Fruit fly (Drosophila melanogaster): ENCODE results near the gene CG12003.

CG12003 gene

DNA sequence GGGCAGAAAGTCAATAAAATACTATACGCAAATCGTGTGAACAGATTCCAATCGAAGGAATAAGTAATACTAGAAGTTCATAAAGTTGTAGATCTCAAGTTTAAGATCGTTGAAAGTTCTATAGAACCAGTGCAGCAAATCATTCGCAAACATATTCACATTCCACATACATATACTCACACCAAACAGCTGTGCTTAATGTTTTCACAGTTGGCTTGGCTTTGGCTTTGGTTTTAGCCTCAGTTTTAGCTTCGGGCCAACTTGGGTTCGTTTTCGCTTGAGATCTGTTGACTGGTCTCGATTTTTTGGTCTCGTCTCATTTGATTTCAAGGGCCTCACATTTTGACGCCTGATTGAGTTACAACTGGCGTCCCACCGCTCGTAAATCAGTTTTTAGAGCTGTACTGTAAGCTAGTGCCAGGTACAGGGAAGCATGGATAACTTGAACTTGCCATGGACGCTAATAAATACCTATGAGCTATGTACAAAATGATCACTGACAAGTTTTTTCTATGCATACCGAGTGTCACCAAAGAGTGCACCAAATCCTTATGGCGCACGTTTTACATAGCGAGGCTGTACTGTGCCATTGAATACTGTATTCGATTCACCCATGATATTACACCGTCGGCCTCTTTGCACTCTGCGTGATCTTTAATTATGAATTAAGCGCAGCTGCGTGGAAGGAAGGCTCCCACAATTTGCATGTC lies 22.1 kb downstream of the CG12003 start (continued):
- TF ChIP-seq CG2875 (GFP tag; optimal IDR thresholded peaks at IDR 0.05) (peak; percentile 22), Hmr (GFP tag; optimal IDR thresholded peaks at IDR 0.05) (peak; percentile 73), Sin3A (optimal IDR thresholded peaks at IDR 0.05) (no peak), pros (GFP tag; optimal IDR thresholded peaks at IDR 0.05) (no peak), Chrac-16 (GFP tag; optimal IDR thresholded peaks at IDR 0.05) (peak; percentile 73), CG7556 (GFP tag; optimal IDR thresholded peaks at IDR 0.05) (peak; percentile 61), CG10565 (GFP tag; optimal IDR thresholded peaks at IDR 0.05) (peak; percentile 17), nau (GFP tag; optimal IDR thresholded peaks at IDR 0.05) (peak; percentile 58), gcm2 (GFP tag; optimal IDR thresholded peaks at IDR 0.05) (peak; percentile 41), Sry-β (GFP tag; optimal IDR thresholded peaks at IDR 0.05) (no peak), CG3847 (GFP tag; IDR thresholded peaks at IDR 0.05) (peak; percentile 89), Oaz (GFP tag; IDR thresholded peaks at IDR 0.05) (peak; percentile 78), gfzf (GFP tag; optimal IDR thresholded peaks at IDR 0.05) (no peak), sr (GFP tag; IDR thresholded peaks at IDR 0.05) (peak; percentile 56; the same call in 2 of the 3 replicates), Drgx (GFP tag; IDR thresholded peaks at IDR 0.05) (peak; percentile 82), Gsc (GFP tag; IDR thresholded peaks at IDR 0.05) (peak; percentile 73), Hey (tag; optimal IDR thresholded peaks at IDR 0.05) (peak; percentile 18), cad (GFP tag; optimal IDR thresholded peaks at IDR 0.05) (no peak), nerfin-1 (tag; optimal IDR thresholded peaks at IDR 0.05) (peak; percentile 58), CG1792 (GFP tag; optimal IDR thresholded peaks at IDR 0.05) (peak; percentile 88), Med (GFP tag) (peak; percentile 99), CG13287 (GFP tag; IDR thresholded peaks at IDR 0.05; ENCODE audit: partially characterized antibody) (no peak), bowl (GFP tag; IDR thresholded peaks at IDR 0.05) (peak; percentile 79), kni (GFP tag; optimal IDR thresholded peaks at IDR 0.05) (no peak), Neu2 (GFP tag; optimal IDR thresholded peaks at IDR 0.05; ENCODE audit: borderline replicate concordance) (no peak), Elba2 (GFP tag; optimal IDR thresholded peaks at IDR 0.05) (no peak), CG18599 (GFP tag; optimal IDR thresholded peaks at IDR 0.05) (peak; percentile 84), br (optimal IDR thresholded peaks at IDR 0.05) (no peak), CG6175 (GFP tag; IDR thresholded peaks at IDR 0.05) (0 out of 3 replicates have a peak, but pooled peaks have one; percentile 49), gro (GFP tag; optimal IDR thresholded peaks at IDR 0.05) (peak; percentile 91), pb (GFP tag; optimal IDR thresholded peaks at IDR 0.05) (peak; percentile 75), Lhr (GFP tag; optimal IDR thresholded peaks at IDR 0.05) (no peak), CG13624 (GFP tag; optimal IDR thresholded peaks at IDR 0.05) (peak; percentile 87), Fer2 (tag; optimal IDR thresholded peaks at IDR 0.05) (peak; percentile 61), sens-2 (GFP tag; IDR thresholded peaks at IDR 0.05) (peak; percentile 50; the same call in 1 of the 2 replicates), CG9817 (tag; optimal IDR thresholded peaks at IDR 0.05) (peak; percentile 90), CG2202 (tag; optimal IDR thresholded peaks at IDR 0.05) (no peak), Doc3 (GFP tag; IDR thresholded peaks at IDR 0.05; ENCODE audit: partially characterized antibody) (0 out of 3 replicates have a peak, but pooled peaks have one; percentile 26), CG6765 (GFP tag; optimal IDR thresholded peaks at IDR 0.05) (peak; percentile 76), crol (GFP tag; IDR thresholded peaks at IDR 0.05) (0 out of 2 replicates have a peak, but pooled peaks have one; percentile 16), repo (GFP tag; optimal IDR thresholded peaks at IDR 0.05) (peak; percentile 77), bigmax (GFP tag; optimal IDR thresholded peaks at IDR 0.05) (no peak), CG14050 (GFP tag; IDR thresholded peaks at IDR 0.05) (peak; percentile 69), Sox102F (GFP tag; optimal IDR thresholded peaks at IDR 0.05) (peak; percentile 77), kay (GFP tag; optimal IDR thresholded peaks at IDR 0.05) (peak; percentile 51), Dip3 (GFP tag; optimal IDR thresholded peaks at IDR 0.05) (peak; percentile 76), Bgb (GFP tag; IDR thresholded peaks at IDR 0.05; ENCODE audit: partially characterized antibody) (no peak), CG4328 (GFP tag; optimal IDR thresholded peaks at IDR 0.05) (peak; percentile 64), gt (GFP tag; IDR thresholded peaks at IDR 0.05) (peak; percentile 52; the same call in 1 of the 2 replicates), CG4707 (GFP tag; optimal IDR thresholded peaks at IDR 0.05) (peak; percentile 46)

Measured in whole organism, embryonic.